Fruit fly (Drosophila melanogaster) whole organism, wandering third instar larva: ENCODE results near the gene CG7829.

Experiments
- Dfd ChIP-seq: fragments of >200 bp; optimal IDR thresholded peaks from 2 replicates; lab custom pipeline; 2017; ENCODE audit warnings: missing biosample characterization, missing genetic modification characterization
- sage ChIP-seq: fragments of 200-800 bp; sonication (Bioruptor generic); optimal IDR thresholded peaks from 2 replicates; lab custom pipeline; 2016; ENCODE audit warnings: missing biosample characterization, mild to moderate bottlenecking, missing genetic modification characterization
- usp ChIP-seq: fragments of >200 bp; optimal IDR thresholded peaks from 2 replicates; lab custom pipeline; 2017; ENCODE audit warnings: missing biosample characterization, missing genetic modification characterization

dm6 chr3R:29775755-29776686 lies 41.5 kb downstream of the CG7829 start:
- TF ChIP-seq sage (GFP tag; lab: Kevin White, UChicago) (no peak), Dfd (GFP tag; lab: Kevin White, UChicago) (no peak), usp (GFP tag; lab: Kevin White, UChicago) (no peak)
